Fruit fly (Drosophila melanogaster) whole organism, embryonic: Measurements from ENCODE around the gene org-1.

Experiments
- Abd-B ChIP-seq: fragments of 200-800 bp; sonication (Bioruptor generic); optimal IDR thresholded peaks from 2 replicates; lab custom pipeline; 2018; ENCODE audit warnings: missing biosample characterization, mild to moderate bottlenecking, missing genetic modification characterization, moderate library complexity
- B-H1 ChIP-seq: fragments of 200-800 bp; sonication (Bioruptor generic); IDR thresholded peaks from 3 replicates; pipeline ENCODE4 v1.3.6; 2022; ENCODE audit warnings: missing biosample characterization, missing genetic modification characterization
- BtbVII ChIP-seq: fragments of 200-800 bp; sonication (Bioruptor generic); optimal IDR thresholded peaks from 3 replicates; lab custom pipeline; 2017; ENCODE audit warnings: missing biosample characterization, mild to moderate bottlenecking, missing genetic modification characterization
- CG10267 ChIP-seq: fragments of 200-800 bp; sonication (Bioruptor generic); optimal IDR thresholded peaks from 2 replicates; lab custom pipeline; 2018; ENCODE audit warnings: missing biosample characterization, mild to moderate bottlenecking, missing genetic modification characterization, moderate library complexity
- CG11696 ChIP-seq: fragments of 200-800 bp; sonication (Bioruptor generic); IDR thresholded peaks from 2 replicates; pipeline ENCODE4 v1.3.6; 2022; ENCODE audit warnings: missing biosample characterization, missing genetic modification characterization
- CG12942 ChIP-seq: fragments of 200-800 bp; sonication (Bioruptor generic); optimal IDR thresholded peaks from 3 replicates; lab custom pipeline; 2016; ENCODE audit warnings: missing biosample characterization, missing genetic modification characterization
- CG13296 ChIP-seq: fragments of 200-800 bp; sonication (Bioruptor generic); optimal IDR thresholded peaks from 3 replicates; lab custom pipeline; 2018; ENCODE audit warnings: missing biosample characterization, mild to moderate bottlenecking, missing genetic modification characterization
- CG13624 ChIP-seq: fragments of 200-800 bp; sonication (Bioruptor generic); optimal IDR thresholded peaks from 2 replicates; lab custom pipeline; 2016; ENCODE audit warnings: missing biosample characterization, missing genetic modification characterization
- CG14441 ChIP-seq: fragments of 200-800 bp; sonication (Bioruptor generic); IDR thresholded peaks from 2 replicates; pipeline ENCODE4 v1.3.6; 2022; ENCODE audit warnings: missing biosample characterization, missing genetic modification characterization
- CG14710 ChIP-seq: fragments of 200-800 bp; sonication (Bioruptor generic); optimal IDR thresholded peaks from 3 replicates; lab custom pipeline; 2019; ENCODE audit warnings: missing biosample characterization, mild to moderate bottlenecking, missing genetic modification characterization, moderate library complexity
- CG15073 ChIP-seq: fragments of 200-800 bp; sonication (Bioruptor generic); optimal IDR thresholded peaks from 2 replicates; lab custom pipeline; 2016; ENCODE audit warnings: missing biosample characterization, missing genetic modification characterization
- CG17361 ChIP-seq: fragments of 200-800 bp; sonication (Bioruptor generic); IDR thresholded peaks from 3 replicates; pipeline ENCODE4 v1.3.6; 2022; ENCODE audit warnings: missing biosample characterization, missing genetic modification characterization
- CG2712 ChIP-seq: fragments of 200-800 bp; optimal IDR thresholded peaks from 3 replicates; lab custom pipeline; 2019; ENCODE audit warnings: missing biosample characterization, mild to moderate bottlenecking, missing genetic modification characterization, moderate library complexity
- CG2889 ChIP-seq: fragments of 200-800 bp; sonication (Bioruptor generic); IDR thresholded peaks from 3 replicates; pipeline ENCODE4 v1.3.6; 2022; ENCODE audit warnings: missing biosample characterization, missing genetic modification characterization
- CG3726 ChIP-seq: fragments of 200-800 bp; sonication (Bioruptor generic); IDR thresholded peaks from 3 replicates; pipeline ENCODE4, ENCODE4 v1.3.6; 2022; ENCODE audit warnings: missing biosample characterization, missing genetic modification characterization
- CG7271 ChIP-seq: fragments of 200-800 bp; sonication (Bioruptor generic); optimal IDR thresholded peaks from 2 replicates; lab custom pipeline; 2018; ENCODE audit warnings: missing biosample characterization, mild to moderate bottlenecking, missing genetic modification characterization, moderate library complexity
- CG9727 ChIP-seq: fragments of 200-800 bp; sonication (Bioruptor generic); optimal IDR thresholded peaks from 3 replicates; lab custom pipeline; 2017; ENCODE audit warnings: missing biosample characterization, mild to moderate bottlenecking, missing genetic modification characterization
- CG9797 ChIP-seq: fragments of 200-800 bp; sonication (Bioruptor generic); optimal IDR thresholded peaks from 3 replicates; lab custom pipeline; 2018; ENCODE audit warnings: missing biosample characterization, mild to moderate bottlenecking, missing genetic modification characterization
- Dip3 ChIP-seq: fragments of 200-800 bp; sonication (Bioruptor generic); optimal IDR thresholded peaks from 3 replicates; lab custom pipeline; 2016; ENCODE audit warnings: missing biosample characterization, missing genetic modification characterization
- Dref ChIP-seq: fragments of 200-800 bp; sonication (Bioruptor generic); IDR thresholded peaks from 2 replicates; pipeline ENCODE4 v1.3.6; 2022; ENCODE audit warnings: missing biosample characterization, missing genetic modification characterization
- Meics ChIP-seq: fragments of 200-800 bp; sonication (Bioruptor generic); optimal IDR thresholded peaks from 2 replicates; lab custom pipeline; 2017; ENCODE audit warnings: missing biosample characterization, mild to moderate bottlenecking, missing genetic modification characterization
- NC2β ChIP-seq: fragments of 200-800 bp; sonication (Bioruptor generic); optimal IDR thresholded peaks from 2 replicates; lab custom pipeline; 2016; ENCODE audit warnings: missing biosample characterization, missing genetic modification characterization
- Pdp1 ChIP-seq, 2 experiments: fragments of 200-800 bp; sonication (Bioruptor generic); optimal IDR thresholded peaks; 3 replicates each; lab custom pipeline; 2016; ENCODE audit warnings: missing biosample characterization in 2 of 2, missing genetic modification characterization in 2 of 2, mild to moderate bottlenecking in 1 of 2, moderate library complexity in 1 of 2
- Side ChIP-seq: fragments of 200-800 bp; sonication (Bioruptor generic); optimal IDR thresholded peaks from 2 replicates; lab custom pipeline; 2016; ENCODE audit warnings: missing biosample characterization, missing genetic modification characterization
- Sox102F ChIP-seq: fragments of 200-800 bp; sonication (Bioruptor generic); optimal IDR thresholded peaks from 2 replicates; lab custom pipeline; 2018; ENCODE audit warnings: missing biosample characterization, mild to moderate bottlenecking, missing genetic modification characterization, moderate library complexity
- Ssrp ChIP-seq: fragments of 200-800 bp; sonication (Bioruptor generic); optimal IDR thresholded peaks from 2 replicates; lab custom pipeline; 2018; ENCODE audit warnings: missing biosample characterization, mild to moderate bottlenecking, missing genetic modification characterization, moderate library complexity
- Trl ChIP-seq, 3 experiments: fragments of >200 bp in 2 of 3; fragments of 200-800 bp in 1 of 3; sonication (Bioruptor generic) in 1 of 3; optimal IDR thresholded peaks; 2 replicates in 1 of 3; 3 replicates in 2 of 3; lab custom pipeline; 2016 to 2017; ENCODE audit warnings: missing biosample characterization in 1 of 3, missing genetic modification characterization in 1 of 3
- YL-1 ChIP-seq: fragments of 200-800 bp; sonication (Bioruptor generic); optimal IDR thresholded peaks from 3 replicates; lab custom pipeline; 2017; ENCODE audit warnings: missing biosample characterization, mild to moderate bottlenecking, missing genetic modification characterization
- ac ChIP-seq: fragments of 200-800 bp; sonication (Bioruptor generic); optimal IDR thresholded peaks from 3 replicates; lab custom pipeline; 2017; ENCODE audit warnings: missing biosample characterization, mild to moderate bottlenecking, missing genetic modification characterization
- corto ChIP-seq: fragments of 200-800 bp; sonication (Bioruptor generic); optimal IDR thresholded peaks from 2 replicates; lab custom pipeline; 2016; ENCODE audit warnings: missing biosample characterization, mild to moderate bottlenecking, missing genetic modification characterization, moderate library complexity
- da ChIP-seq: fragments of 200-800 bp; sonication (Bioruptor generic); optimal IDR thresholded peaks from 2 replicates; lab custom pipeline; 2016; ENCODE audit warnings: missing biosample characterization, missing genetic modification characterization
- disco-r ChIP-seq: fragments of 200-800 bp; sonication (Bioruptor generic); optimal IDR thresholded peaks from 2 replicates; lab custom pipeline; 2016; ENCODE audit warnings: missing biosample characterization, missing genetic modification characterization
- fd3F ChIP-seq: fragments of 200-800 bp; sonication (Bioruptor generic); optimal IDR thresholded peaks from 2 replicates; lab custom pipeline; 2018; ENCODE audit warnings: missing biosample characterization, mild to moderate bottlenecking, missing genetic modification characterization, moderate library complexity
- fru ChIP-seq: fragments of >200 bp; optimal IDR thresholded peaks from 2 replicates; lab custom pipeline; 2017
- gro ChIP-seq: fragments of 200-800 bp; sonication (Bioruptor generic); optimal IDR thresholded peaks from 2 replicates; lab custom pipeline; 2016; ENCODE audit warnings: missing biosample characterization, missing genetic modification characterization
- gsb ChIP-seq: fragments of 200-800 bp; sonication (Bioruptor generic); IDR thresholded peaks from 2 replicates; pipeline ENCODE4 v1.3.6; 2022; ENCODE audit warnings: missing biosample characterization, missing genetic modification characterization
- hbn ChIP-seq: fragments of 200-800 bp; sonication (Bioruptor generic); IDR thresholded peaks from 2 replicates; pipeline ENCODE4 v1.3.6; 2022; ENCODE audit warnings: missing biosample characterization, missing genetic modification characterization; ENCODE audit not compliant: partially characterized antibody
- lov ChIP-seq, 2 experiments: fragments of 200-800 bp in 1 of 2; fragments of >200 bp in 1 of 2; sonication (Bioruptor generic) in 1 of 2; IDR thresholded peaks in 1 of 2; optimal IDR thresholded peaks in 1 of 2; 2 replicates in 1 of 2; 3 replicates in 1 of 2; pipeline versions ENCODE4 v1.3.6 to Lab custom; 2017 to 2022; ENCODE audit warnings: missing biosample characterization in 1 of 2, missing genetic modification characterization in 1 of 2
- pan ChIP-seq, 4 experiments: fragments of >200 bp in 3 of 4; fragments of 200-800 bp in 1 of 4; sonication (Bioruptor generic) in 1 of 4; optimal IDR thresholded peaks in 3 of 4; IDR thresholded peaks in 1 of 4; 2 replicates each; pipeline versions ENCODE4 v1.3.6 to Lab custom; 2017 to 2022; ENCODE audit warnings: missing biosample characterization in 2 of 4, missing genetic modification characterization in 2 of 4, mixed read lengths in 1 of 4
- sim ChIP-seq: fragments of 200-800 bp; sonication (Bioruptor generic); IDR thresholded peaks from 2 replicates; pipeline ENCODE4 v1.3.6; 2022; ENCODE audit warnings: missing biosample characterization, missing genetic modification characterization
- slbo ChIP-seq: fragments of 200-800 bp; sonication (Bioruptor generic); IDR thresholded peaks from 2 replicates; pipeline ENCODE4 v1.3.6; 2022; ENCODE audit warnings: missing biosample characterization, missing genetic modification characterization
- stc ChIP-seq: fragments of 200-800 bp; sonication (Bioruptor generic); IDR thresholded peaks from 2 replicates; pipeline ENCODE4 v1.3.6; 2022; ENCODE audit warnings: missing biosample characterization, missing genetic modification characterization
- wek ChIP-seq: fragments of 200-800 bp; sonication (Bioruptor generic); optimal IDR thresholded peaks from 3 replicates; lab custom pipeline; 2018; ENCODE audit warnings: missing biosample characterization, mild to moderate bottlenecking, missing genetic modification characterization, moderate library complexity
- z ChIP-seq: fragments of 200-800 bp; sonication (Bioruptor generic); IDR thresholded peaks from 3 replicates; pipeline ENCODE4 v1.3.6; 2022; ENCODE audit warnings: missing biosample characterization, missing genetic modification characterization
- zfh1 ChIP-seq: fragments of 200-800 bp; sonication (Bioruptor generic); IDR thresholded peaks from 3 replicates; pipeline ENCODE4 v1.3.6; 2022; ENCODE audit warnings: missing biosample characterization, missing genetic modification characterization

org-1 gene

DNA sequence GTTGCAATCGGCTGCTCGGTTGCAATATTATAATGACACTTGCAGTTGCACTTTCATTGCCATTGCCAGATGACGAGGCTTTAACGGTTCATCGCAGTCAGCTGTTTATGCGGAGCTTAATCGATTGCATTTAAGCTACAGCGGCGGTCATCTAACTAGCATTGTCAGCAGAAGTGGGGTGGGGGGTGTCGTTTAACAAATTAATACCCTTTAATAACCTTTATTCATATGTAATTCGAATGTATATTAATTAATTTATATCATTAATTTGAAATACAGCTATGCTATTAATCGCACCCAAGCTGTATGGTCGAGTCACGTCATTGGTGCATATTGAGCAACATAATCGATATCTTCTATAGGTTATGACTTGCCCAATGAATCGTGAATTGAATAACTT lies 38.0 kb upstream of the org-1 start (continued):
- peak; percentile 89 for TF ChIP-seq CG14441
- TF ChIP-seq z (GFP tag; lab: Robert Waterston, UW) = no peak
- peak; percentile 46; the same call in 2 of the 3 replicates for TF ChIP-seq CG2889 (GFP tag; lab: Robert Waterston, UW)
- TF ChIP-seq gsb (GFP tag; lab: Robert Waterston, UW) = no peak; the same call in 1 of the 2 replicates
- no peak for TF ChIP-seq Trl (optimal IDR thresholded peaks at IDR 0.05; lab: Kevin White, UChicago)
- no peak for TF ChIP-seq Trl (GFP tag; optimal IDR thresholded peaks at IDR 0.05; lab: Kevin White, UChicago)
- peak; percentile 25 for TF ChIP-seq CG7271 (tag; lab: Kevin White, UChicago)
- TF ChIP-seq Sox102F = peak; percentile 91
- TF ChIP-seq CG17361 = peak; percentile 71
- TF ChIP-seq hbn (GFP tag; lab: Robert Waterston, UW) = no peak
- peak; percentile 54 for TF ChIP-seq CG10267 (tag; lab: Kevin White, UChicago)
- TF ChIP-seq Abd-B (GFP tag; lab: Kevin White, UChicago) = peak; percentile 68
- TF ChIP-seq wek (GFP tag; lab: Kevin White, UChicago) = peak; percentile 66
- no peak for TF ChIP-seq gro (GFP tag; lab: Kevin White, UChicago)
- peak; percentile 78 for TF ChIP-seq Ssrp (tag; lab: Kevin White, UChicago)
- peak; percentile 62 for TF ChIP-seq BtbVII
- TF ChIP-seq pan (optimal IDR thresholded peaks at IDR 0.05; lab: Kevin White, UChicago) = no peak
- peak in 1 of 2 experiments; percentile 90 for TF ChIP-seq pan (GFP tag; optimal IDR thresholded peaks at IDR 0.05 in 1 of 2, IDR thresholded peaks at IDR 0.05 in 1 of 2)
- no peak for TF ChIP-seq Side (GFP tag; lab: Kevin White, UChicago)
- TF ChIP-seq YL-1 (GFP tag; lab: Kevin White, UChicago) = no peak
- TF ChIP-seq CG12942 = peak; percentile 20
- no peak for TF ChIP-seq CG13624
- peak; percentile 47 for TF ChIP-seq fd3F (GFP tag; lab: Kevin White, UChicago)
- no peak for TF ChIP-seq CG15073 (GFP tag; lab: Kevin White, UChicago)
- peak; percentile 88 for TF ChIP-seq stc
- TF ChIP-seq zfh1 = peak; percentile 84
- no peak for TF ChIP-seq disco-r (GFP tag; lab: Kevin White, UChicago)
- no peak for TF ChIP-seq CG9797 (GFP tag; lab: Kevin White, UChicago)
- peak; percentile 81; the same call in 2 of the 3 replicates for TF ChIP-seq CG3726 (GFP tag; lab: Robert Waterston, UW)
- TF ChIP-seq da (GFP tag; lab: Kevin White, UChicago) = no peak
- TF ChIP-seq CG14710 (tag; lab: Kevin White, UChicago) = peak; percentile 48
- no peak for TF ChIP-seq lov (optimal IDR thresholded peaks at IDR 0.05; lab: Kevin White, UChicago)
- TF ChIP-seq lov (GFP tag; IDR thresholded peaks at IDR 0.05; lab: Robert Waterston, UW) = peak; percentile 91
- peak; percentile 17 to 46 for TF ChIP-seq Pdp1 (GFP tag; optimal IDR thresholded peaks at IDR 0.05; lab: Kevin White, UChicago)
- TF ChIP-seq sim (GFP tag; lab: Robert Waterston, UW) = peak; percentile 78
- peak; percentile 46 for TF ChIP-seq Meics (GFP tag; lab: Kevin White, UChicago)
- TF ChIP-seq fru (lab: Kevin White, UChicago) = no peak
- no peak for TF ChIP-seq corto (GFP tag; lab: Kevin White, UChicago)
- TF ChIP-seq slbo (GFP tag; lab: Robert Waterston, UW) = peak; percentile 78
- TF ChIP-seq ac (GFP tag; lab: Kevin White, UChicago) = no peak
- peak; percentile 75 for TF ChIP-seq B-H1 (GFP tag; lab: Robert Waterston, UW)
- no peak for TF ChIP-seq Dip3 (GFP tag; lab: Kevin White, UChicago)
- peak; percentile 81 for TF ChIP-seq CG2712 (tag; lab: Kevin White, UChicago)
- peak; percentile 43 for TF ChIP-seq CG9727 (GFP tag; lab: Kevin White, UChicago)
- TF ChIP-seq Dref = no peak
- TF ChIP-seq NC2β (GFP tag; lab: Kevin White, UChicago) = no peak
- TF ChIP-seq CG11696 (GFP tag; lab: Robert Waterston, UW) = peak; percentile 86
- peak; percentile 66 for TF ChIP-seq CG13296
